Worm (Caenorhabditis elegans) whole organism, L1 larva: ENCODE measurements around the gene ZK262.8.

Experiments
- F16B12.6 ChIP-seq: fragments of 150-350 bp; optimal IDR thresholded peaks from 2 replicates; lab custom pipeline; 2014; ENCODE audit warnings: missing biosample characterization, missing genetic modification characterization
- ceh-63 ChIP-seq: fragments of 200-800 bp; sonication (Bioruptor generic); optimal IDR thresholded peaks from 2 replicates; lab custom pipeline; 2018; ENCODE audit warnings: mild to moderate bottlenecking, missing genetic modification characterization, missing compliant biosample characterization
- ceh-82 ChIP-seq, 3 experiments: fragments of 150-350 bp in 1 of 3; sonication (generic microtip) in 2 of 3; optimal IDR thresholded peaks; 2 replicates each; lab custom pipeline; 2014 to 2017; ENCODE audit warnings: missing biosample characterization in 3 of 3, missing genetic modification characterization in 3 of 3
- ceh-88 ChIP-seq: fragments of 200-800 bp; sonication (Bioruptor generic); IDR thresholded peaks from 2 replicates; pipeline ENCODE4 v1.3.6; 2022; ENCODE audit warnings: missing genetic modification characterization, missing compliant biosample characterization
- ceh-90 ChIP-seq: sonication (generic microtip); optimal IDR thresholded peaks from 2 replicates; lab custom pipeline; 2016; ENCODE audit warnings: missing genetic modification characterization, missing compliant biosample characterization
- ces-1 ChIP-seq: fragments of 150-350 bp; optimal IDR thresholded peaks from 2 replicates; lab custom pipeline; 2014; ENCODE audit warnings: missing biosample characterization, missing genetic modification reagents, missing genetic modification characterization
- dpl-1 ChIP-seq, 3 experiments: fragments of 150-350 bp in 2 of 3; sonication (generic microtip) in 1 of 3; optimal IDR thresholded peaks; 2 replicates each; lab custom pipeline; 2014 to 2017; ENCODE audit warnings: missing biosample characterization in 3 of 3, missing genetic modification characterization in 3 of 3, missing genetic modification reagents in 3 of 3
- efl-3 ChIP-seq: fragments of 200-800 bp; sonication (Bioruptor generic); optimal IDR thresholded peaks from 2 replicates; lab custom pipeline; 2018; ENCODE audit warnings: mild to moderate bottlenecking, missing genetic modification characterization, missing compliant biosample characterization
- egl-13 ChIP-seq: sonication (generic microtip); optimal IDR thresholded peaks from 2 replicates; lab custom pipeline; 2016; ENCODE audit warnings: missing genotype, missing genetic modification reagents, missing genetic modification characterization, missing compliant biosample characterization
- elt-2 ChIP-seq: sonication (generic microtip); optimal IDR thresholded peaks from 2 replicates; lab custom pipeline; 2016; ENCODE audit warnings: missing genetic modification characterization, mild to moderate bottlenecking, inconsistent platforms, missing compliant biosample characterization, missing genetic modification reagents
- elt-3 ChIP-seq, 6 experiments: fragments of 150-350 bp in 1 of 6; sonication (generic microtip); optimal IDR thresholded peaks; 2 replicates each; lab custom pipeline; 2017 to 2018; ENCODE audit warnings: missing biosample characterization in 6 of 6, missing genetic modification characterization in 6 of 6, inconsistent platforms in 1 of 6
- ets-5 ChIP-seq: fragments of 200-800 bp; sonication (Bioruptor generic); IDR thresholded peaks from 2 replicates; pipeline ENCODE4 v1.3.6; 2022; ENCODE audit warnings: missing genetic modification characterization, missing compliant biosample characterization
- fkh-10 ChIP-seq: sonication (generic microtip); optimal IDR thresholded peaks from 2 replicates; lab custom pipeline; 2017; ENCODE audit warnings: missing biosample characterization, missing genetic modification reagents, missing genetic modification characterization
- fos-1 ChIP-seq: fragments of 150-350 bp; optimal IDR thresholded peaks from 2 replicates; lab custom pipeline; 2014; ENCODE audit warnings: missing biosample characterization, missing genetic modification characterization
- hlh-17 ChIP-seq: fragments of 200-800 bp; sonication (Bioruptor generic); optimal IDR thresholded peaks from 2 replicates; lab custom pipeline; 2018; ENCODE audit warnings: missing genetic modification characterization, mild to moderate bottlenecking, missing compliant biosample characterization, moderate library complexity, borderline replicate concordance
- hlh-4 ChIP-seq: sonication (generic microtip); optimal IDR thresholded peaks from 2 replicates; lab custom pipeline; 2016; ENCODE audit warnings: mild to moderate bottlenecking, missing genetic modification characterization, missing compliant biosample characterization
- hpl-2 ChIP-seq: fragments of 150-350 bp; optimal IDR thresholded peaks from 2 replicates; lab custom pipeline; 2014; ENCODE audit warnings: missing biosample characterization, missing genetic modification reagents, missing genetic modification characterization
- irx-1 ChIP-seq: sonication (generic microtip); optimal IDR thresholded peaks from 2 replicates; lab custom pipeline; 2016; ENCODE audit warnings: missing genetic modification characterization, missing compliant biosample characterization
- isw-1 ChIP-seq: fragments of 200-800 bp; sonication (Bioruptor generic); IDR thresholded peaks from 2 replicates; pipeline ENCODE4 v1.3.6; 2022; ENCODE audit warnings: missing genetic modification characterization, missing compliant biosample characterization
- lin-13 ChIP-seq: fragments of 150-350 bp; optimal IDR thresholded peaks from 2 replicates; lab custom pipeline; 2014; ENCODE audit warnings: missing biosample characterization, missing genetic modification reagents, missing genetic modification characterization
- lin-14 ChIP-seq: fragments of 200-800 bp; sonication (Bioruptor generic); optimal IDR thresholded peaks from 2 replicates; lab custom pipeline; 2018; ENCODE audit warnings: mild to moderate bottlenecking, missing genetic modification characterization, moderate library complexity, missing compliant biosample characterization
- lin-15B ChIP-seq: fragments of 150-350 bp; sonication (generic microtip); optimal IDR thresholded peaks from 3 replicates; lab custom pipeline; 2014; ENCODE audit warnings: missing biosample characterization, missing genetic modification characterization
- lin-35 ChIP-seq, 2 experiments: fragments of 150-350 bp; optimal IDR thresholded peaks; 2 replicates each; lab custom pipeline; 2014; ENCODE audit warnings: missing biosample characterization in 2 of 2, missing genetic modification characterization in 2 of 2, missing genetic modification reagents in 2 of 2
- mef-2 ChIP-seq: fragments of 150-350 bp; optimal IDR thresholded peaks from 2 replicates; lab custom pipeline; 2014; ENCODE audit warnings: missing biosample characterization, missing genetic modification characterization
- nhr-19 ChIP-seq: fragments of 200-800 bp; sonication (Bioruptor generic); conservative IDR thresholded peaks from 2 replicates; pipeline ENCODE4 v1.3.6; 2022; ENCODE audit warnings: missing genetic modification characterization, missing compliant biosample characterization
- nhr-20 ChIP-seq: sonication (generic microtip); optimal IDR thresholded peaks from 2 replicates; lab custom pipeline; 2016; ENCODE audit warnings: mild to moderate bottlenecking, missing genetic modification characterization, missing compliant biosample characterization
- nhr-237 ChIP-seq: fragments of 150-350 bp; optimal IDR thresholded peaks from 2 replicates; lab custom pipeline; 2014; ENCODE audit warnings: missing biosample characterization, missing genetic modification characterization
- nhr-90 ChIP-seq: sonication (generic microtip); optimal IDR thresholded peaks from 2 replicates; lab custom pipeline; 2016; ENCODE audit warnings: mild to moderate bottlenecking, missing genetic modification characterization, missing compliant biosample characterization; ENCODE audit not compliant: poor library complexity
- pag-3 ChIP-seq: sonication (generic microtip); optimal IDR thresholded peaks from 2 replicates; lab custom pipeline; 2017; ENCODE audit warnings: missing genetic modification characterization, mild to moderate bottlenecking, missing compliant biosample characterization, antibody characterized with exemption, borderline replicate concordance; ENCODE audit not compliant: insufficient read depth
- pqm-1 ChIP-seq: sonication (generic microtip); optimal IDR thresholded peaks from 3 replicates; lab custom pipeline; 2017; ENCODE audit warnings: missing biosample characterization, missing genetic modification characterization
- rnt-1 ChIP-seq: sonication (generic microtip); optimal IDR thresholded peaks from 2 replicates; lab custom pipeline; 2016; ENCODE audit warnings: mild to moderate bottlenecking, missing genetic modification characterization, moderate library complexity, missing compliant biosample characterization
- snpc-4 ChIP-seq: fragments of 150-350 bp; optimal IDR thresholded peaks from 2 replicates; lab custom pipeline; 2014; ENCODE audit warnings: missing biosample characterization, missing genetic modification characterization
- snu-23 ChIP-seq: sonication (generic microtip); optimal IDR thresholded peaks from 2 replicates; lab custom pipeline; 2016; ENCODE audit warnings: missing genetic modification characterization, missing compliant biosample characterization
- sox-4 ChIP-seq: sonication (generic microtip); optimal IDR thresholded peaks from 2 replicates; lab custom pipeline; 2016; ENCODE audit warnings: missing genetic modification characterization, missing compliant biosample characterization
- swsn-7 ChIP-seq: sonication (generic microtip); optimal IDR thresholded peaks from 2 replicates; lab custom pipeline; 2016; ENCODE audit warnings: missing genetic modification characterization, missing compliant biosample characterization
- unc-30 ChIP-seq: sonication (generic microtip); optimal IDR thresholded peaks from 2 replicates; lab custom pipeline; 2017; ENCODE audit warnings: missing biosample characterization, missing genetic modification characterization
- unc-62 ChIP-seq: fragments of 150-350 bp; optimal IDR thresholded peaks from 2 replicates; lab custom pipeline; 2014; ENCODE audit warnings: missing biosample characterization, missing genetic modification reagents, missing genetic modification characterization
- unc-98 ChIP-seq: fragments of 200-800 bp; sonication (Bioruptor generic); IDR thresholded peaks from 2 replicates; pipeline ENCODE4 v1.3.6; 2022; ENCODE audit warnings: missing genetic modification characterization, missing compliant biosample characterization
- vab-15 ChIP-seq: sonication (generic microtip); optimal IDR thresholded peaks from 2 replicates; lab custom pipeline; 2017; ENCODE audit warnings: missing genotype, mild to moderate bottlenecking, missing genetic modification characterization, missing compliant biosample characterization
- xbp-1 ChIP-seq: sonication (generic microtip); optimal IDR thresholded peaks from 2 replicates; lab custom pipeline; 2016; ENCODE audit warnings: missing genetic modification characterization, missing compliant biosample characterization
- ztf-4 ChIP-seq: fragments of 150-350 bp; optimal IDR thresholded peaks from 2 replicates; lab custom pipeline; 2014; ENCODE audit warnings: missing biosample characterization, missing genetic modification characterization

ZK262.8 gene

ce11 chrV:18414051-18414450 lies 24.1 kb upstream of the ZK262.8 start, which contains the start of gene txt-8:
txt-8 (plus strand) TSS chrV:18414351.
- no peak for TF ChIP-seq ceh-82 (tag; optimal IDR thresholded peaks at IDR 0.05; lab: Kevin White, UChicago)
- TF ChIP-seq lin-35 (GFP tag; optimal IDR thresholded peaks at IDR 0.05; lab: Kevin White, UChicago), result no peak
- no peak for TF ChIP-seq unc-62
- no peak for TF ChIP-seq mef-2
- no peak for TF ChIP-seq unc-98 (GFP tag; lab: Robert Waterston, UW)
- no peak for TF ChIP-seq F16B12.6
- TF ChIP-seq hlh-17 (GFP tag; lab: Kevin White, UChicago), result no peak
- no peak for TF ChIP-seq unc-30 (tag; lab: Kevin White, UChicago)
- TF ChIP-seq, all 84 proteins: peak for 0

ce11 chrV:18420797-18421196 lies 17.4 kb upstream of the ZK262.8 start, which contains the start of gene srj-26:
srj-26 (plus strand) TSS chrV:18421097.
- no peak for TF ChIP-seq sox-4 (tag; lab: Kevin White, UChicago)
- no peak for TF ChIP-seq ceh-90 (tag; lab: Kevin White, UChicago)
- no peak for TF ChIP-seq ets-5 (GFP tag; lab: Robert Waterston, UW)
- TF ChIP-seq nhr-237 (tag; lab: Kevin White, UChicago), result no peak
- TF ChIP-seq swsn-7, result no peak
- no peak for TF ChIP-seq lin-15B (tag; lab: Kevin White, UChicago)
- TF ChIP-seq elt-2 (tag; lab: Kevin White, UChicago), result no peak
- no peak for TF ChIP-seq lin-35 (GFP tag; optimal IDR thresholded peaks at IDR 0.05; lab: Kevin White, UChicago)
- no peak for TF ChIP-seq snu-23 (GFP tag; lab: Kevin White, UChicago)
- no peak for TF ChIP-seq nhr-20 (tag; lab: Kevin White, UChicago)

ce11 chrV:18424471-18424870 lies 13.7 kb upstream of the ZK262.8 start, which contains the start of gene ZK262.4:
ZK262.4 (minus strand) TSS chrV:18424571.
- TF ChIP-seq mef-2, result no peak
- TF ChIP-seq dpl-1 (GFP tag; optimal IDR thresholded peaks at IDR 0.05; lab: Kevin White, UChicago), result no peak
- no peak for TF ChIP-seq vab-15 (tag; lab: Kevin White, UChicago)
- TF ChIP-seq efl-3 (GFP tag; lab: Kevin White, UChicago), result no peak
- no peak for TF ChIP-seq snpc-4 (tag; lab: Kevin White, UChicago)
- TF ChIP-seq unc-30 (tag; lab: Kevin White, UChicago), result no peak
- no peak for TF ChIP-seq rnt-1
- TF ChIP-seq ceh-63, result no peak
- TF ChIP-seq ceh-88 (GFP tag; lab: Robert Waterston, UW), result no peak
- no peak for TF ChIP-seq nhr-20 (tag; lab: Kevin White, UChicago)

- TF ChIP-seq unc-98 (GFP tag; lab: Robert Waterston, UW) (no peak), pag-3 (tag; lab: Kevin White, UChicago) (no peak), ces-1 (GFP tag; lab: Kevin White, UChicago) (no peak), lin-14 (GFP tag; lab: Kevin White, UChicago) (no peak)
These were observed 12.6 kb upstream of the ZK262.8 start, which contains the start of gene ZK262.19 for ce11 chrV:18425544-18425943. ZK262.19 (minus strand) TSS chrV:18425644.

ce11 chrV:18426280-18426679 lies 11.9 kb upstream of the ZK262.8 start, which contains the start of gene srw-83:
srw-83 (plus strand) TSS chrV:18426580.
- TF ChIP-seq isw-1 (GFP tag; lab: Robert Waterston, UW), result no peak
- no peak for TF ChIP-seq efl-3 (GFP tag; lab: Kevin White, UChicago)
- no peak for TF ChIP-seq hpl-2 (GFP tag; lab: Kevin White, UChicago)
- TF ChIP-seq fkh-10 (GFP tag; lab: Kevin White, UChicago), result no peak
- TF ChIP-seq hlh-17 (GFP tag; lab: Kevin White, UChicago), result no peak
- no peak for TF ChIP-seq nhr-237 (tag; lab: Kevin White, UChicago)
- TF ChIP-seq nhr-90 (tag; lab: Kevin White, UChicago), result no peak
- TF ChIP-seq ztf-4 (tag; lab: Kevin White, UChicago), result no peak
- no peak for TF ChIP-seq lin-13 (GFP tag; lab: Kevin White, UChicago)
- no peak for TF ChIP-seq egl-13 (tag; lab: Kevin White, UChicago)
- TF ChIP-seq fos-1 (tag; lab: Kevin White, UChicago), result no peak
- TF ChIP-seq elt-3 (tag; optimal IDR thresholded peaks at IDR 0.05; lab: Kevin White, UChicago), result no peak
- no peak for TF ChIP-seq hlh-4 (tag; lab: Kevin White, UChicago)
- no peak for TF ChIP-seq pqm-1
- no peak for TF ChIP-seq irx-1
- TF ChIP-seq xbp-1, result no peak
- TF ChIP-seq pag-3 (tag; lab: Kevin White, UChicago), result no peak
- TF ChIP-seq nhr-19 (GFP tag; lab: Robert Waterston, UW), result no peak
